Worm (Caenorhabditis elegans) whole organism, L1 larva: ENCODE data around the gene pkhm-2.
A peak's percentile ranks its signal among the peaks of the same experiment; 100 is the strongest.

ENCODE experiments used
- F16B12.6 ChIP-seq: fragments of 150-350 bp; optimal IDR thresholded peaks from 2 replicates; lab custom pipeline; 2014; ENCODE audit warnings: missing biosample characterization, missing genetic modification characterization
- ama-1 ChIP-seq: fragments of 150-350 bp; optimal IDR thresholded peaks from 2 replicates; lab custom pipeline; 2014
- blmp-1 ChIP-seq: fragments of 150-350 bp; optimal IDR thresholded peaks from 2 replicates; lab custom pipeline; 2014; ENCODE audit warnings: missing biosample characterization, missing genetic modification characterization
- ceh-8 ChIP-seq: fragments of 200-800 bp; sonication (Bioruptor generic); optimal IDR thresholded peaks from 2 replicates; lab custom pipeline; 2018; ENCODE audit warnings: mild to moderate bottlenecking, missing genetic modification characterization, moderate library complexity, missing compliant biosample characterization
- ces-1 ChIP-seq: fragments of 150-350 bp; optimal IDR thresholded peaks from 2 replicates; lab custom pipeline; 2014; ENCODE audit warnings: missing biosample characterization, missing genetic modification reagents, missing genetic modification characterization
- efl-1 ChIP-seq, 4 experiments: fragments of 150-350 bp; optimal IDR thresholded peaks in 3 of 4; peaks in 1 of 4; 1 replicate in 1 of 4; 2 replicates in 3 of 4; lab custom pipeline; 2014; ENCODE audit warnings: missing biosample characterization in 2 of 4, missing genetic modification characterization in 2 of 4, missing genetic modification reagents in 2 of 4
- elt-2 ChIP-seq: sonication (generic microtip); optimal IDR thresholded peaks from 2 replicates; lab custom pipeline; 2016; ENCODE audit warnings: missing genetic modification characterization, mild to moderate bottlenecking, inconsistent platforms, missing compliant biosample characterization, missing genetic modification reagents
- elt-3 ChIP-seq, 6 experiments: fragments of 150-350 bp in 1 of 6; sonication (generic microtip); optimal IDR thresholded peaks; 2 replicates each; lab custom pipeline; 2017 to 2018; ENCODE audit warnings: missing biosample characterization in 6 of 6, missing genetic modification characterization in 6 of 6, inconsistent platforms in 1 of 6
- fkh-10 ChIP-seq: sonication (generic microtip); optimal IDR thresholded peaks from 2 replicates; lab custom pipeline; 2017; ENCODE audit warnings: missing biosample characterization, missing genetic modification reagents, missing genetic modification characterization
- grh-1 ChIP-seq: fragments of 200-800 bp; sonication (Bioruptor generic); IDR thresholded peaks from 2 replicates; pipeline ENCODE4 v1.3.6; 2022; ENCODE audit warnings: missing genetic modification reagents, missing genetic modification characterization, missing compliant biosample characterization
- hlh-17 ChIP-seq: fragments of 200-800 bp; sonication (Bioruptor generic); optimal IDR thresholded peaks from 2 replicates; lab custom pipeline; 2018; ENCODE audit warnings: missing genetic modification characterization, mild to moderate bottlenecking, missing compliant biosample characterization, moderate library complexity, borderline replicate concordance
- jun-1 ChIP-seq: fragments of 150-350 bp; optimal IDR thresholded peaks from 2 replicates; lab custom pipeline; 2014; ENCODE audit warnings: missing biosample characterization, missing genetic modification reagents, missing genetic modification characterization
- lin-14 ChIP-seq: fragments of 200-800 bp; sonication (Bioruptor generic); optimal IDR thresholded peaks from 2 replicates; lab custom pipeline; 2018; ENCODE audit warnings: mild to moderate bottlenecking, missing genetic modification characterization, moderate library complexity, missing compliant biosample characterization
- mab-9 ChIP-seq: fragments of 200-800 bp; sonication (Bioruptor generic); IDR thresholded peaks from 2 replicates; pipeline ENCODE4 v1.3.6; 2022; ENCODE audit warnings: missing genetic modification reagents, missing genetic modification characterization, missing compliant biosample characterization
- mdl-1 ChIP-seq, 2 experiments: fragments of 150-350 bp; optimal IDR thresholded peaks; 2 replicates each; lab custom pipeline; 2014 to 2017; ENCODE audit warnings: missing biosample characterization in 2 of 2, missing genetic modification characterization in 2 of 2, inconsistent platforms in 1 of 2
- mef-2 ChIP-seq: fragments of 150-350 bp; optimal IDR thresholded peaks from 2 replicates; lab custom pipeline; 2014; ENCODE audit warnings: missing biosample characterization, missing genetic modification characterization
- nhr-28 ChIP-seq: fragments of 150-350 bp; optimal IDR thresholded peaks from 2 replicates; lab custom pipeline; 2014; ENCODE audit warnings: missing biosample characterization, missing genetic modification characterization
- pax-3 ChIP-seq: fragments of 200-800 bp; sonication (Bioruptor generic); optimal IDR thresholded peaks from 2 replicates; lab custom pipeline; 2018; ENCODE audit warnings: mild to moderate bottlenecking, missing genetic modification characterization, moderate library complexity, missing compliant biosample characterization
- rnt-1 ChIP-seq: sonication (generic microtip); optimal IDR thresholded peaks from 2 replicates; lab custom pipeline; 2016; ENCODE audit warnings: mild to moderate bottlenecking, missing genetic modification characterization, moderate library complexity, missing compliant biosample characterization

Gene pkhm-2

ce11 chrX:15132073-15132472 lies 49.2 kb downstream of the pkhm-2 start:
- TF ChIP-seq hlh-17 (GFP tag; lab: Kevin White, UChicago), result no peak
- TF ChIP-seq blmp-1 (tag; lab: Kevin White, UChicago), result no peak
- no peak for TF ChIP-seq F16B12.6
- TF ChIP-seq ceh-8 (GFP tag; lab: Kevin White, UChicago), result no peak
- TF ChIP-seq ama-1 (lab: Kevin White, UChicago), result no peak
- no peak for TF ChIP-seq elt-3 (tag; optimal IDR thresholded peaks at IDR 0.05; lab: Kevin White, UChicago)
- TF ChIP-seq grh-1, result no peak
- TF ChIP-seq elt-2 (tag; lab: Kevin White, UChicago), result no peak
- no peak for TF ChIP-seq nhr-28 (tag; lab: Kevin White, UChicago)

DNA sequence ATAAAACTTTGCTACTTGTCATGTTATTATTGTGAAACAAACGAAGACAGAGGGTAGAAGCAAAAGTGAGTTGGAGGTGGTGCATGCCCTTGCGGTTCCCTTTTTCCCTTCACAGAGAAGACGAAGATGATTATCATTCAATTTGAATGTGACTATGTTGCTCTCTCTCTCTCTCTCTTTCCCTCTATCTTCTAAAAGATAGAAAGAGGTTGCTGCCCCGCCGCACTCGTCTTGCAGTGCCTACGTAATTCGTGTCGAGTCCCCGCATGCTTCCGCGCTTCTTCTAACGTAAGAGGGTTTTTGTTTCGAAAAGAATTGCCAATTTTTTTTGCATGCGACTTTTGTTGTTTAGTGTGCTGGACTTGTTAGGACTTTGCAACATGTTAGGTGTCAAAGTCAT lies 53.1 kb downstream of the pkhm-2 start:
- no peak for TF ChIP-seq rnt-1
- TF ChIP-seq mab-9, result no peak
- TF ChIP-seq mdl-1 (tag; optimal IDR thresholded peaks at IDR 0.05; lab: Kevin White, UChicago), result no peak
- TF ChIP-seq mef-2, result no peak
- TF ChIP-seq pax-3, result no peak
- peak; percentile 50 for TF ChIP-seq fkh-10 (GFP tag; lab: Kevin White, UChicago)
- peak; percentile 6 for TF ChIP-seq ces-1 (GFP tag; lab: Kevin White, UChicago)
- no peak for TF ChIP-seq efl-1 (optimal IDR thresholded peaks at IDR 0.05; lab: Kevin White, UChicago)
- no peak for TF ChIP-seq efl-1 (GFP tag; optimal IDR thresholded peaks at IDR 0.05 in 1 of 2; lab: Kevin White, UChicago)
- no peak for TF ChIP-seq jun-1 (tag; lab: Kevin White, UChicago)
- peak; percentile 64 for TF ChIP-seq lin-14 (GFP tag; lab: Kevin White, UChicago)
